Worm (Caenorhabditis elegans) whole organism, late embryonic: ENCODE results near the gene lab-2.

Experiments used
- C08G9.2 ChIP-seq: sonication (generic microtip); optimal IDR thresholded peaks from 2 replicates; lab custom pipeline; 2016; ENCODE audit warnings: mild to moderate bottlenecking, missing genetic modification characterization, moderate library complexity, missing compliant biosample characterization
- K09A11.1 ChIP-seq: sonication (generic microtip); optimal IDR thresholded peaks from 2 replicates; lab custom pipeline; 2017; ENCODE audit warnings: antibody characterized with exemption, mild to moderate bottlenecking, missing genetic modification characterization, missing compliant biosample characterization; ENCODE audit not compliant: insufficient read depth
- T23F11.4 ChIP-seq: fragments of 200-800 bp; sonication (Bioruptor generic); optimal IDR thresholded peaks from 2 replicates; lab custom pipeline; 2018; ENCODE audit warnings: mild to moderate bottlenecking, missing genetic modification characterization, missing compliant biosample characterization
- ceh-2 ChIP-seq: sonication (generic microtip); optimal IDR thresholded peaks from 2 replicates; lab custom pipeline; 2016; ENCODE audit warnings: missing genotype, missing genetic modification characterization, missing compliant biosample characterization
- ceh-30 ChIP-seq: fragments of 150-350 bp; optimal IDR thresholded peaks from 2 replicates; lab custom pipeline; 2014; ENCODE audit warnings: missing biosample characterization, missing genetic modification characterization
- ceh-31 ChIP-seq: sonication (generic microtip); optimal IDR thresholded peaks from 2 replicates; lab custom pipeline; 2016; ENCODE audit warnings: missing genetic modification characterization, missing compliant biosample characterization
- ceh-48 ChIP-seq: sonication (generic microtip); optimal IDR thresholded peaks from 2 replicates; lab custom pipeline; 2016; ENCODE audit warnings: missing genetic modification characterization, inconsistent platforms, missing compliant biosample characterization
- ceh-6 ChIP-seq: fragments of 200-800 bp; sonication (Bioruptor generic); optimal IDR thresholded peaks from 2 replicates; lab custom pipeline; 2018; ENCODE audit warnings: mild to moderate bottlenecking, missing genetic modification characterization, missing compliant biosample characterization
- ceh-9 ChIP-seq: sonication (generic microtip); optimal IDR thresholded peaks from 2 replicates; lab custom pipeline; 2016; ENCODE audit warnings: mild to moderate bottlenecking, missing genetic modification characterization, inconsistent platforms, missing compliant biosample characterization
- che-1 ChIP-seq: sonication (generic microtip); optimal IDR thresholded peaks from 2 replicates; lab custom pipeline; 2016; ENCODE audit warnings: mild to moderate bottlenecking, missing genetic modification characterization, missing compliant biosample characterization
- ets-4 ChIP-seq: sonication (generic microtip); optimal IDR thresholded peaks from 2 replicates; lab custom pipeline; 2016; ENCODE audit warnings: missing genetic modification characterization, missing compliant biosample characterization
- eyg-1 ChIP-seq: sonication (generic microtip); optimal IDR thresholded peaks from 2 replicates; lab custom pipeline; 2016; ENCODE audit warnings: missing genotype, missing genetic modification characterization, missing compliant biosample characterization
- fax-1 ChIP-seq: sonication (generic microtip); optimal IDR thresholded peaks from 2 replicates; lab custom pipeline; 2016; ENCODE audit warnings: missing genotype, missing genetic modification characterization, missing compliant biosample characterization
- gmeb-2 ChIP-seq: sonication (generic microtip); optimal IDR thresholded peaks from 2 replicates; lab custom pipeline; 2016; ENCODE audit warnings: missing genetic modification characterization, inconsistent platforms, missing compliant biosample characterization
- hlh-30 ChIP-seq: sonication (generic microtip); optimal IDR thresholded peaks from 2 replicates; lab custom pipeline; 2017; ENCODE audit warnings: antibody characterized with exemption, missing genetic modification characterization, missing compliant biosample characterization; ENCODE audit not compliant: insufficient read depth
- hlh-8 ChIP-seq: sonication (generic microtip); optimal IDR thresholded peaks from 2 replicates; lab custom pipeline; 2016; ENCODE audit warnings: missing genotype, missing genetic modification characterization, missing compliant biosample characterization
- lin-11 ChIP-seq: fragments of 200-800 bp; sonication (Bioruptor generic); optimal IDR thresholded peaks from 2 replicates; lab custom pipeline; 2018; ENCODE audit warnings: mild to moderate bottlenecking, missing genetic modification characterization, missing compliant biosample characterization
- mec-3 ChIP-seq: sonication (generic microtip); optimal IDR thresholded peaks from 2 replicates; lab custom pipeline; 2016; ENCODE audit warnings: borderline replicate concordance, missing genetic modification characterization, missing compliant biosample characterization
- nhr-232 ChIP-seq: sonication (generic microtip); optimal IDR thresholded peaks from 2 replicates; lab custom pipeline; 2016; ENCODE audit warnings: missing genetic modification characterization, missing compliant biosample characterization
- npax-4 ChIP-seq: sonication (generic microtip); optimal IDR thresholded peaks from 2 replicates; lab custom pipeline; 2016; ENCODE audit warnings: missing genetic modification characterization, missing compliant biosample characterization
- pag-3 ChIP-seq: sonication (generic microtip); optimal IDR thresholded peaks from 2 replicates; lab custom pipeline; 2016; ENCODE audit warnings: missing compliant biosample characterization, missing genetic modification characterization, borderline replicate concordance
- pax-1 ChIP-seq: fragments of 150-350 bp; optimal IDR thresholded peaks from 2 replicates; lab custom pipeline; 2014; ENCODE audit warnings: missing biosample characterization, missing genetic modification characterization
- pha-2 ChIP-seq: sonication (generic microtip); optimal IDR thresholded peaks from 2 replicates; lab custom pipeline; 2017; ENCODE audit warnings: mild to moderate bottlenecking, missing genetic modification characterization, missing compliant biosample characterization
- pha-4 ChIP-seq: fragments of 150-350 bp; optimal IDR thresholded peaks from 2 replicates; lab custom pipeline; 2018; ENCODE audit warnings: missing biosample characterization, missing genetic modification reagents, missing genetic modification characterization
- pqm-1 ChIP-seq: sonication (generic microtip); optimal IDR thresholded peaks from 2 replicates; lab custom pipeline; 2016; ENCODE audit warnings: missing genetic modification characterization, missing compliant biosample characterization
- pros-1 ChIP-seq: fragments of 150-350 bp; optimal IDR thresholded peaks from 2 replicates; lab custom pipeline; 2014; ENCODE audit warnings: missing biosample characterization, missing genetic modification reagents, missing genetic modification characterization
- ref-2 ChIP-seq: sonication (generic microtip); optimal IDR thresholded peaks from 2 replicates; lab custom pipeline; 2016; ENCODE audit warnings: missing genetic modification characterization, missing compliant biosample characterization
- sdc-2 ChIP-seq: sonication (generic microtip); optimal IDR thresholded peaks from 2 replicates; lab custom pipeline; 2016; ENCODE audit warnings: missing genotype, missing genetic modification characterization, missing compliant biosample characterization
- sox-4 ChIP-seq: sonication (generic microtip); optimal IDR thresholded peaks from 2 replicates; lab custom pipeline; 2017; ENCODE audit warnings: mild to moderate bottlenecking, missing genetic modification characterization, inconsistent platforms, missing compliant biosample characterization
- syd-9 ChIP-seq: sonication (generic microtip); optimal IDR thresholded peaks from 2 replicates; lab custom pipeline; 2016; ENCODE audit warnings: mild to moderate bottlenecking, missing genetic modification characterization, moderate library complexity, missing compliant biosample characterization
- tbx-7 ChIP-seq: sonication (generic microtip); optimal IDR thresholded peaks from 2 replicates; lab custom pipeline; 2016; ENCODE audit warnings: missing genotype, missing genetic modification characterization, missing compliant biosample characterization
- unc-3 ChIP-seq, 2 experiments: fragments of 200-800 bp in 1 of 2; sonication (Bioruptor generic) in 1 of 2; sonication (generic microtip) in 1 of 2; conservative IDR thresholded peaks in 1 of 2; optimal IDR thresholded peaks in 1 of 2; 2 replicates each; pipeline versions ENCODE4 v1.3.6 to Lab custom; 2016 to 2022; ENCODE audit warnings: missing compliant biosample characterization in 2 of 2, missing genetic modification characterization in 2 of 2, missing genetic modification reagents in 1 of 2
- unc-42 ChIP-seq: sonication (generic microtip); optimal IDR thresholded peaks from 2 replicates; lab custom pipeline; 2016; ENCODE audit warnings: missing genotype, missing genetic modification characterization, missing compliant biosample characterization
- unc-55 ChIP-seq: sonication (generic microtip); optimal IDR thresholded peaks from 2 replicates; lab custom pipeline; 2017; ENCODE audit warnings: missing biosample characterization, missing genetic modification reagents, missing genetic modification characterization
- ztf-16 ChIP-seq: sonication (generic microtip); optimal IDR thresholded peaks from 2 replicates; lab custom pipeline; 2017; ENCODE audit warnings: missing genetic modification characterization, missing compliant biosample characterization

The lab-2 gene

DNA sequence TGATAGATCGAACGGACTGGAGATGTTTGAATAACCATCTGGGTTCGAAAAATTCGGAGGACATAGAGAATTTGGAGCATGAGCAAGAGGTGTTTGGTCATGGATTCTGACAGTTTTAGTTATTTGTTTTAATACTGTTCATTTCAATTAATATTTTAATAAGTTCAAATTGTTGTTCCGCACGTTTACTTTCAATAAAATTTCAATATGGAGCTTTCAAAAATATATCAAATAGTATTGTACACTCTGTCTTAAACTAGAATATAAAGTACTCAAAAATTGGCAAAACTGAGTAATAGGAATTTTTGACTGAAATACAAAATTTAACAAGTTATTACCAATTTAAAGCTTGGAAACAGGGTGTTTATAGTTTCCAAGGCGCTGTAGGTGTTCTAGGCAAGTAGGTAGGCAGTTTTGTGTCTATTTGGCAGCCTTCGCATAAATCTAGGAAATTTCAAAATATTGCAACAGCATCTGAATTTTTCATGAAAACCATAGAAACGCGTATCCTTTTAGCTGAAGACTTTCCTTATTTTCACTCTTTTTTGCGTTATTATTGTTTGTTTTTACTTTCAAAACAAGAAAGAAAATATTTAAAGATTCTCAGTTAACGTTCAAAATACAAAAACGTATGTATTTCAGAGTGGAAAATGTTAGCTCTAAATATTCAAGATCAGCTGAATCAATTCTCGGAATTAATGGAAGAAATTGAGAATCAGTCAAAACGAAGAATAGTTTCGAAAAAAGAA is 37.8 kb upstream of the lab-2 start, which contains the start of the genes T20B12.5 and T20B12.4:
Gene T20B12.5, minus strand, starts transcription at position 101 of the 749 bp plus-strand sequence.
Gene T20B12.4, plus strand, starts transcription at position 699 of the 749 bp plus-strand sequence.
- no peak for TF ChIP-seq pros-1
- TF ChIP-seq ceh-48 = no peak
- TF ChIP-seq pha-4 (tag; lab: Kevin White, UChicago) = no peak
- no peak for TF ChIP-seq ceh-2 (tag; lab: Kevin White, UChicago)
- no peak for TF ChIP-seq pax-1
- TF ChIP-seq nhr-232 (tag; lab: Kevin White, UChicago) = no peak
- TF ChIP-seq eyg-1 (tag; lab: Kevin White, UChicago) = no peak
- TF ChIP-seq gmeb-2 (tag; lab: Kevin White, UChicago) = no peak
- no peak for TF ChIP-seq npax-4 (tag; lab: Kevin White, UChicago)
- no peak for TF ChIP-seq ceh-31 (tag; lab: Kevin White, UChicago)
- TF ChIP-seq ztf-16 (tag; lab: Kevin White, UChicago) = no peak
- TF ChIP-seq mec-3 = no peak
- TF ChIP-seq sox-4 = no peak
- no peak for TF ChIP-seq syd-9
- no peak for TF ChIP-seq T23F11.4 (GFP tag; lab: Kevin White, UChicago)
- TF ChIP-seq sdc-2 (tag; lab: Kevin White, UChicago) = no peak
- no peak for TF ChIP-seq lin-11
- TF ChIP-seq fax-1 (tag; lab: Kevin White, UChicago) = no peak
- TF ChIP-seq ceh-9 (tag; lab: Kevin White, UChicago) = no peak
- TF ChIP-seq ceh-6 (GFP tag; lab: Kevin White, UChicago) = no peak
- TF ChIP-seq, all 69 proteins: peak for 0

DNA sequence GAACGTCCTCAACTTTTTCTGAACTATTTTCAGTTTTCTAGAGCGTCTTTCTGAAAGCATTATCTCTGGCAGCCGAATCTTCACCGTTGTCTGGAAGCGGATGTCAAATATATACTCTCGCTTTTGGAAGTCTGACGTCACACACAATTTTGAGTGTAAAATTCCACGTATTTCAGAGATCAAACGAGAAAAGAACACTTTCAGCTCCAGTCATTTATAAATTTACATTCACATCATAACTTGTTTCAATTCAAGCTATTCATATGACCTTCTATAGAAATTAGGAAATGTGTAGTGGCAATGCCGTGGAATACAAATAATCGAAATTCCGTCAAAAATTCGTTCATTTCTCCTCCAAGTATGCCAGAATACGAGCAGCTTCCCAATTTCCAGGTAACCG is 36.2 kb upstream of the lab-2 start, which contains the start of gene F08F8.11:
Gene F08F8.11, plus strand, starts transcription at position 301 of the 400 bp plus-strand sequence.
- TF ChIP-seq K09A11.1 (tag; lab: Kevin White, UChicago) = no peak
- TF ChIP-seq pag-3 (tag; lab: Kevin White, UChicago) = no peak
- TF ChIP-seq ceh-30 (tag; lab: Kevin White, UChicago) = no peak
- no peak for TF ChIP-seq gmeb-2 (tag; lab: Kevin White, UChicago)
- no peak for TF ChIP-seq hlh-30
- TF ChIP-seq ceh-6 (GFP tag; lab: Kevin White, UChicago) = no peak
- TF ChIP-seq ets-4 (tag; lab: Kevin White, UChicago) = no peak
- TF ChIP-seq unc-42 = no peak
- TF ChIP-seq eyg-1 (tag; lab: Kevin White, UChicago) = no peak
- no peak for TF ChIP-seq unc-55
- TF ChIP-seq che-1 (tag; lab: Kevin White, UChicago) = no peak
- TF ChIP-seq tbx-7 = no peak
- no peak for TF ChIP-seq pha-2 (tag; lab: Kevin White, UChicago)
- no peak for TF ChIP-seq unc-3 (GFP tag; conservative IDR thresholded peaks at IDR 0.05; lab: Robert Waterston, UW)
- no peak for TF ChIP-seq unc-3 (tag; optimal IDR thresholded peaks at IDR 0.05; lab: Kevin White, UChicago)
- no peak for TF ChIP-seq lin-11
- TF ChIP-seq pqm-1 (tag; lab: Kevin White, UChicago) = no peak
- no peak for TF ChIP-seq hlh-8
- no peak for TF ChIP-seq ref-2
- TF ChIP-seq C08G9.2 (tag; lab: Kevin White, UChicago) = no peak

DNA sequence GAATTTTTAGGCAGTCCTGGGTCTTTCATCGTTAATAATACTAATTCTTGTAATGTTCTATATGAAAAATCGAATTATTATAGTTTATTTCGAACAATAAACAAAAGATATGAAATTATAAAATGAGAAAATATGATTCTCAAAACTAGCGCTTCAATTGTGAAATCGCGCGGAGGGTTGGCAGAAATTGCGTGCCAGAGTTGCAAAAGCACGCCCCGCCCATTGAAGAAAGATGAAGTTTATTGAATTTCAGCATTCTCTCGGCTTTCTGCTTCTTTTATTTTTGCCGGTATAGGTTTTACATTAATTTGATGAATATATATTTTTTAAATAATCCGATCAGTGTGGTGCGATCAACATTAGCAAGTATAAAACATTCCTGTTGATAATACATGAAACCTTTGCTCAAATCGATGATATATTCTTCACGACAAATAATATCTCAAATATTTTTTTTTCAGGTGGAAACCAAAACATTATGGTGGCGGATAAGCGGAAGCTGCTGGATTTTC is 29.7 kb upstream of the lab-2 start, which contains the start of the genes eco-1 and hmgr-1:
Gene eco-1, minus strand, starts transcription at position 59 of the 512 bp plus-strand sequence.
Gene hmgr-1, plus strand, starts transcription at position 462 of the 512 bp plus-strand sequence.
- TF ChIP-seq npax-4 (tag; lab: Kevin White, UChicago) (no peak), pqm-1 (tag; lab: Kevin White, UChicago) (no peak), nhr-232 (tag; lab: Kevin White, UChicago) (no peak), ref-2 (no peak), pag-3 (tag; lab: Kevin White, UChicago) (no peak), unc-42 (peak; percentile 55)
